Fruit fly (Drosophila melanogaster) whole organism, embryonic: ENCODE data around the gene SK.

Experiments used
- Abd-B ChIP-seq: fragments of 200-800 bp; sonication (Bioruptor generic); optimal IDR thresholded peaks from 2 replicates; lab custom pipeline; 2018; ENCODE audit warnings: missing biosample characterization, mild to moderate bottlenecking, missing genetic modification characterization, moderate library complexity
- Blimp-1 ChIP-seq: fragments of 200-800 bp; sonication (Bioruptor generic); optimal IDR thresholded peaks from 3 replicates; lab custom pipeline; 2018; ENCODE audit warnings: missing biosample characterization, missing genetic modification characterization, mild to moderate bottlenecking, moderate library complexity, missing genetic modification reagents
- CG10321 ChIP-seq: fragments of 200-800 bp; sonication (Bioruptor generic); IDR thresholded peaks from 2 replicates; pipeline ENCODE4 v1.3.6; 2022; ENCODE audit warnings: missing biosample characterization, missing genetic modification characterization
- CG11398 ChIP-seq: fragments of 200-800 bp; sonication (Bioruptor generic); optimal IDR thresholded peaks from 2 replicates; lab custom pipeline; 2016; ENCODE audit warnings: missing biosample characterization, missing genetic modification characterization
- CG14667 ChIP-seq: fragments of 200-800 bp; sonication (Bioruptor generic); IDR thresholded peaks from 2 replicates; pipeline ENCODE4 v1.3.6; 2022; ENCODE audit warnings: missing biosample characterization, missing genetic modification characterization
- CG14710 ChIP-seq: fragments of 200-800 bp; sonication (Bioruptor generic); optimal IDR thresholded peaks from 3 replicates; lab custom pipeline; 2019; ENCODE audit warnings: missing biosample characterization, mild to moderate bottlenecking, missing genetic modification characterization, moderate library complexity
- CG16779 ChIP-seq: fragments of 200-800 bp; sonication (Bioruptor generic); IDR thresholded peaks from 2 replicates; pipeline ENCODE4 v1.3.6; 2022; ENCODE audit warnings: missing biosample characterization, missing genetic modification characterization
- CG30431 ChIP-seq: fragments of 200-800 bp; sonication (Bioruptor generic); optimal IDR thresholded peaks from 2 replicates; lab custom pipeline; 2017; ENCODE audit warnings: missing biosample characterization, missing genetic modification characterization
- CG31224 ChIP-seq: fragments of 200-800 bp; sonication (Bioruptor generic); IDR thresholded peaks from 2 replicates; pipeline ENCODE4 v1.3.6; 2022; ENCODE audit warnings: missing biosample characterization, missing genetic modification characterization
- CG32532 ChIP-seq: fragments of 200-800 bp; sonication (Bioruptor generic); IDR thresholded peaks from 2 replicates; pipeline ENCODE4 v1.3.6; 2022; ENCODE audit warnings: missing biosample characterization, missing genetic modification characterization
- CG3726 ChIP-seq: fragments of 200-800 bp; sonication (Bioruptor generic); IDR thresholded peaks from 3 replicates; pipeline ENCODE4, ENCODE4 v1.3.6; 2022; ENCODE audit warnings: missing biosample characterization, missing genetic modification characterization
- CG4360 ChIP-seq: fragments of 200-800 bp; sonication (Bioruptor generic); IDR thresholded peaks from 2 replicates; pipeline ENCODE4 v1.3.6; 2022; ENCODE audit warnings: missing biosample characterization, missing genetic modification characterization
- CG4404 ChIP-seq: fragments of 200-800 bp; sonication (Bioruptor generic); IDR thresholded peaks from 2 replicates; pipeline ENCODE4 v1.3.6; 2022; ENCODE audit warnings: missing biosample characterization, missing genetic modification characterization
- CG6272 ChIP-seq: fragments of 200-800 bp; sonication (Bioruptor generic); IDR thresholded peaks from 2 replicates; pipeline ENCODE4 v1.3.6; 2022; ENCODE audit warnings: missing biosample characterization, missing genetic modification characterization
- CG6791 ChIP-seq: fragments of 200-800 bp; sonication (Bioruptor generic); IDR thresholded peaks from 3 replicates; pipeline ENCODE4 v1.3.6; 2022; ENCODE audit warnings: missing biosample characterization, missing genetic modification characterization; ENCODE audit not compliant: partially characterized antibody
- CG8478 ChIP-seq: fragments of >200 bp; optimal IDR thresholded peaks from 2 replicates; lab custom pipeline; 2018
- CG8944 ChIP-seq: fragments of 200-800 bp; sonication (Bioruptor generic); optimal IDR thresholded peaks from 3 replicates; lab custom pipeline; 2016; ENCODE audit warnings: missing biosample characterization, missing genetic modification characterization
- CG9876 ChIP-seq: fragments of 200-800 bp; sonication (Bioruptor generic); optimal IDR thresholded peaks from 2 replicates; lab custom pipeline; 2016; ENCODE audit warnings: missing biosample characterization, missing genetic modification characterization
- Dp ChIP-seq: fragments of 200-800 bp; sonication (Bioruptor generic); optimal IDR thresholded peaks from 2 replicates; lab custom pipeline; 2018; ENCODE audit warnings: missing biosample characterization, mild to moderate bottlenecking, missing genetic modification characterization, moderate library complexity
- HLH4C ChIP-seq: fragments of 200-800 bp; sonication (Bioruptor generic); IDR thresholded peaks from 3 replicates; pipeline ENCODE4 v1.3.6; 2022; ENCODE audit warnings: missing biosample characterization, missing genetic modification characterization; ENCODE audit not compliant: partially characterized antibody
- HmgZ ChIP-seq: fragments of 200-800 bp; sonication (Bioruptor generic); optimal IDR thresholded peaks from 2 replicates; lab custom pipeline; 2018; ENCODE audit warnings: missing biosample characterization, mild to moderate bottlenecking, missing genetic modification characterization
- Lhr ChIP-seq: fragments of 200-800 bp; sonication (Bioruptor generic); optimal IDR thresholded peaks from 3 replicates; lab custom pipeline; 2017; ENCODE audit warnings: mild to moderate bottlenecking, missing biosample characterization, missing genetic modification reagents, missing genetic modification characterization
- Med ChIP-seq: fragments of 200-800 bp; sonication (Bioruptor generic); peaks from one replicate; lab custom pipeline; 2016; ENCODE audit warnings: missing biosample characterization, missing genetic modification characterization, mild to moderate bottlenecking, inconsistent platforms, moderate library complexity
- Mes4 ChIP-seq: fragments of 200-800 bp; sonication (Bioruptor generic); optimal IDR thresholded peaks from 2 replicates; lab custom pipeline; 2016; ENCODE audit warnings: missing biosample characterization, missing genetic modification characterization
- NK7.1 ChIP-seq: fragments of 200-800 bp; sonication (Bioruptor generic); optimal IDR thresholded peaks from 3 replicates; lab custom pipeline; 2016; ENCODE audit warnings: missing biosample characterization, missing genetic modification characterization
- Pdp1 ChIP-seq, 2 experiments: fragments of 200-800 bp; sonication (Bioruptor generic); optimal IDR thresholded peaks; 3 replicates each; lab custom pipeline; 2016; ENCODE audit warnings: missing biosample characterization in 2 of 2, missing genetic modification characterization in 2 of 2, mild to moderate bottlenecking in 1 of 2, moderate library complexity in 1 of 2
- Ptx1 ChIP-seq: fragments of 200-800 bp; sonication (Bioruptor generic); IDR thresholded peaks from 2 replicates; pipeline ENCODE4 v1.3.6; 2022; ENCODE audit warnings: missing biosample characterization, missing genetic modification characterization
- Scr ChIP-seq: fragments of 200-800 bp; sonication (Bioruptor generic); IDR thresholded peaks from 2 replicates; pipeline ENCODE4 v1.3.6; 2022; ENCODE audit warnings: missing biosample characterization, missing genetic modification characterization; ENCODE audit not compliant: partially characterized antibody
- Sin3A ChIP-seq: fragments of >200 bp; optimal IDR thresholded peaks from 2 replicates; lab custom pipeline; 2018
- Six4 ChIP-seq: fragments of 200-800 bp; sonication (Bioruptor generic); optimal IDR thresholded peaks from 2 replicates; lab custom pipeline; 2016; ENCODE audit warnings: missing biosample characterization, missing genetic modification characterization
- Ssrp ChIP-seq: fragments of 200-800 bp; sonication (Bioruptor generic); optimal IDR thresholded peaks from 2 replicates; lab custom pipeline; 2018; ENCODE audit warnings: missing biosample characterization, mild to moderate bottlenecking, missing genetic modification characterization, moderate library complexity
- ap ChIP-seq: fragments of 200-800 bp; sonication (Bioruptor generic); IDR thresholded peaks from 2 replicates; pipeline ENCODE4 v1.3.6; 2022; ENCODE audit warnings: missing biosample characterization, missing genetic modification characterization
- chm ChIP-seq: fragments of 200-800 bp; sonication (Bioruptor generic); IDR thresholded peaks from 2 replicates; pipeline ENCODE4 v1.3.6; 2022; ENCODE audit warnings: missing biosample characterization, missing genetic modification characterization
- dimm ChIP-seq: fragments of 200-800 bp; sonication (Bioruptor generic); IDR thresholded peaks from 2 replicates; pipeline ENCODE4 v1.3.6; 2022; ENCODE audit warnings: missing biosample characterization, missing genetic modification characterization
- dpn ChIP-seq, 2 experiments: fragments of 200-800 bp; sonication (Bioruptor generic); optimal IDR thresholded peaks; 3 replicates each; lab custom pipeline; 2016; ENCODE audit warnings: missing biosample characterization in 2 of 2, missing genetic modification characterization in 2 of 2
- gcm2 ChIP-seq: fragments of 200-800 bp; sonication (Bioruptor generic); optimal IDR thresholded peaks from 2 replicates; lab custom pipeline; 2016; ENCODE audit warnings: missing biosample characterization, missing genetic modification characterization
- hbn ChIP-seq: fragments of 200-800 bp; sonication (Bioruptor generic); IDR thresholded peaks from 2 replicates; pipeline ENCODE4 v1.3.6; 2022; ENCODE audit warnings: missing biosample characterization, missing genetic modification characterization; ENCODE audit not compliant: partially characterized antibody
- her ChIP-seq: fragments of 200-800 bp; sonication (Bioruptor generic); optimal IDR thresholded peaks from 2 replicates; lab custom pipeline; 2016; ENCODE audit warnings: missing biosample characterization, missing genetic modification characterization
- jumu ChIP-seq: fragments of 200-800 bp; sonication (Bioruptor generic); optimal IDR thresholded peaks from 3 replicates; lab custom pipeline; 2016; ENCODE audit warnings: missing biosample characterization, missing genetic modification characterization
- kni ChIP-seq: fragments of 200-800 bp; sonication (Bioruptor generic); optimal IDR thresholded peaks from 3 replicates; lab custom pipeline; 2017; ENCODE audit warnings: mild to moderate bottlenecking, missing biosample characterization, missing genetic modification reagents, missing genetic modification characterization
- onecut ChIP-seq: fragments of 200-800 bp; sonication (Bioruptor generic); IDR thresholded peaks from 2 replicates; pipeline ENCODE4 v1.3.6; 2022; ENCODE audit warnings: missing biosample characterization, missing genetic modification characterization
- pan ChIP-seq, 4 experiments: fragments of >200 bp in 3 of 4; fragments of 200-800 bp in 1 of 4; sonication (Bioruptor generic) in 1 of 4; optimal IDR thresholded peaks in 3 of 4; IDR thresholded peaks in 1 of 4; 2 replicates each; pipeline versions ENCODE4 v1.3.6 to Lab custom; 2017 to 2022; ENCODE audit warnings: missing biosample characterization in 2 of 4, missing genetic modification characterization in 2 of 4, mixed read lengths in 1 of 4
- pho ChIP-seq: fragments of 200-800 bp; sonication (Bioruptor generic); optimal IDR thresholded peaks from 2 replicates; lab custom pipeline; 2016; ENCODE audit warnings: missing biosample characterization, missing genetic modification characterization
- pnt ChIP-seq: fragments of 200-800 bp; sonication (Bioruptor generic); optimal IDR thresholded peaks from 3 replicates; lab custom pipeline; 2016; ENCODE audit warnings: missing biosample characterization, missing genetic modification characterization
- rib ChIP-seq: fragments of 200-800 bp; sonication (Bioruptor generic); IDR thresholded peaks from 2 replicates; pipeline ENCODE4 v1.3.6; 2022; ENCODE audit warnings: missing biosample characterization, missing genetic modification characterization
- row ChIP-seq: fragments of 200-800 bp; sonication (Bioruptor generic); IDR thresholded peaks from 3 replicates; pipeline ENCODE4 v1.3.6; 2022; ENCODE audit warnings: missing biosample characterization, missing genetic modification characterization
- shn ChIP-seq: fragments of 200-800 bp; sonication (Bioruptor generic); optimal IDR thresholded peaks from 3 replicates; lab custom pipeline; 2016; ENCODE audit warnings: missing biosample characterization, missing genetic modification characterization
- sna ChIP-seq: fragments of 200-800 bp; sonication (Bioruptor generic); IDR thresholded peaks from 2 replicates; pipeline ENCODE4 v1.3.6; 2022; ENCODE audit warnings: missing biosample characterization, missing genetic modification characterization; ENCODE audit not compliant: partially characterized antibody
- ttk ChIP-seq: fragments of 200-800 bp; sonication (Bioruptor generic); IDR thresholded peaks from 2 replicates; pipeline ENCODE4 v2.1.2; 2022; ENCODE audit warnings: missing biosample characterization, missing genetic modification characterization
- zfh1 ChIP-seq: fragments of 200-800 bp; sonication (Bioruptor generic); IDR thresholded peaks from 3 replicates; pipeline ENCODE4 v1.3.6; 2022; ENCODE audit warnings: missing biosample characterization, missing genetic modification characterization
- zfh2 ChIP-seq: fragments of 200-800 bp; sonication (Bioruptor generic); optimal IDR thresholded peaks from 2 replicates; lab custom pipeline; 2016; ENCODE audit warnings: missing biosample characterization, missing genetic modification characterization

SK gene

DNA sequence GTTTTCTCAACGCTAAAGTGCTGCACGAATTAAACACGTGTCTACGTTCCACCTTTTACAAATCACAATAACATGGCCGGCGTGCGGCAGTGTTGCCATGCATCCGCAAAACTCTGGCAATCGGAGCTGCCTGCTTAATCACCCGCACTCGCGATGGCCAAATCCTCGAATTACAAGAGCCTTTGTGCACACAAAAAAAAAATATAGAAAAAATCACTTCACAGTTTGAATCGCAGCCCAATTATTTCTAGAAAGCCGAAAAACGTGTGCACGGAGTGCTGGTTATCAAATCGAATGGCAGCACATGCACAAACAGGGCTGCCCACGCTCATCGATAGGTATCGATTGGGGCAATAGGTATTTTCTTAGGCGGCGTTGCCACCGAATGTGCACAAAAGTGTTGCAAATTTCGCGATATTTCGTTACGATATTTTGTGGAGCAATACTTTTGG lies 80.6 kb downstream of the SK start, which contains the start of gene spoon (continued):
- TF ChIP-seq CG10321 (GFP tag; lab: Robert Waterston, UW) (no peak), CG8478 (no peak), CG9876 (GFP tag; lab: Kevin White, UChicago) (peak; percentile 37), CG4360 (GFP tag; lab: Robert Waterston, UW) (no peak), CG8944 (GFP tag; lab: Kevin White, UChicago) (peak; percentile 25), zfh1 (GFP tag; lab: Robert Waterston, UW) (peak; percentile 34; the same call in 1 of the 3 replicates), CG16779 (no peak), pho (peak; percentile 65), CG11398 (GFP tag; lab: Kevin White, UChicago) (no peak), CG14667 (GFP tag; lab: Robert Waterston, UW) (0 out of 2 replicates have a peak, but pooled peaks have one; percentile 15), CG3726 (GFP tag; lab: Robert Waterston, UW) (no peak), Abd-B (peak; percentile 36), hbn (GFP tag; lab: Robert Waterston, UW) (peak; percentile 85), Blimp-1 (GFP tag; lab: Kevin White, UChicago) (no peak), pnt (no peak), Med (peak; percentile 87), CG14710 (tag; lab: Kevin White, UChicago) (peak; percentile 89), Scr (peak; percentile 93), CG6272 (GFP tag; lab: Robert Waterston, UW) (peak; percentile 57; the same call in 1 of the 2 replicates), Ptx1 (GFP tag; lab: Robert Waterston, UW) (peak; percentile 47), CG6791 (GFP tag; lab: Robert Waterston, UW) (peak; percentile 96), dimm (GFP tag; lab: Robert Waterston, UW) (no peak), CG32532 (peak; percentile 54), dpn (GFP tag; optimal IDR thresholded peaks at IDR 0.05; lab: Kevin White, UChicago) (peak in 1 of 2 experiments; percentile 28), jumu (GFP tag; lab: Kevin White, UChicago) (peak; percentile 39), her (GFP tag; lab: Kevin White, UChicago) (peak; percentile 30), ttk (GFP tag; lab: Robert Waterston, UW) (no peak), ap (GFP tag; lab: Robert Waterston, UW) (no peak), Six4 (no peak), zfh2 (GFP tag; lab: Kevin White, UChicago) (peak; percentile 70), chm (GFP tag; lab: Robert Waterston, UW) (no peak), Dp (peak; percentile 16), Lhr (peak; percentile 47), HmgZ (tag; lab: Kevin White, UChicago) (peak; percentile 38), row (GFP tag; lab: Robert Waterston, UW) (peak; percentile 84), gcm2 (GFP tag; lab: Kevin White, UChicago) (no peak), CG31224 (GFP tag; lab: Robert Waterston, UW) (0 out of 2 replicates have a peak, but pooled peaks have one; percentile 11), kni (GFP tag; lab: Kevin White, UChicago) (no peak), HLH4C (peak; percentile 88), CG4404 (GFP tag; lab: Robert Waterston, UW) (peak; percentile 40; the same call in 1 of the 2 replicates), Mes4 (GFP tag; lab: Kevin White, UChicago) (peak; percentile 10), NK7.1 (no peak), pan (optimal IDR thresholded peaks at IDR 0.05; lab: Kevin White, UChicago) (no peak), pan (GFP tag; optimal IDR thresholded peaks at IDR 0.05 in 1 of 2, IDR thresholded peaks at IDR 0.05 in 1 of 2) (peak in 1 of 2 experiments; percentile 7), shn (GFP tag; lab: Kevin White, UChicago) (peak; percentile 32), Ssrp (no peak), CG30431 (GFP tag; lab: Kevin White, UChicago) (no peak), onecut (GFP tag; lab: Robert Waterston, UW) (no peak), Sin3A (lab: Kevin White, UChicago) (peak; percentile 94), Pdp1 (GFP tag; optimal IDR thresholded peaks at IDR 0.05; lab: Kevin White, UChicago) (peak; percentile 17 to 20), rib (GFP tag; lab: Robert Waterston, UW) (peak; percentile 42; the same call in 1 of the 2 replicates), sna (GFP tag; lab: Robert Waterston, UW) (peak; percentile 82)
